Worm (Caenorhabditis elegans) whole organism, young adult: ENCODE data around the gene C13A2.1.

Experiments
- C06A6.2 ChIP-seq: fragments of 200-800 bp; sonication (Bioruptor generic); conservative IDR thresholded peaks from 2 replicates; pipeline ENCODE4 v1.3.6; 2022; ENCODE audit warnings: missing genetic modification characterization, missing compliant biosample characterization
- C17E4.6 ChIP-seq: fragments of 200-800 bp; sonication (Bioruptor generic); IDR thresholded peaks from 2 replicates; pipeline ENCODE4 v1.3.6; 2022; ENCODE audit warnings: missing genetic modification reagents, missing genetic modification characterization, missing compliant biosample characterization
- F39B2.1 ChIP-seq: fragments of 200-800 bp; sonication (Bioruptor generic); IDR thresholded peaks from 2 replicates; pipeline ENCODE4 v1.3.6; 2022; ENCODE audit warnings: missing genetic modification reagents, missing genetic modification characterization, missing compliant biosample characterization
- ceh-91 ChIP-seq: fragments of 200-800 bp; sonication (Bioruptor generic); IDR thresholded peaks from 2 replicates; pipeline ENCODE4 v1.3.6; 2022; ENCODE audit warnings: missing genetic modification reagents, missing genetic modification characterization, missing compliant biosample characterization
- fkh-3 ChIP-seq: sonication (generic microtip); optimal IDR thresholded peaks from 2 replicates; lab custom pipeline; 2016; ENCODE audit warnings: mild to moderate bottlenecking, missing genetic modification characterization, missing compliant biosample characterization
- hmg-20 ChIP-seq: fragments of 200-800 bp; sonication (Bioruptor generic); IDR thresholded peaks from 2 replicates; pipeline ENCODE4 v1.3.6; 2022; ENCODE audit warnings: missing genetic modification reagents, missing genetic modification characterization, missing compliant biosample characterization
- mcd-1 ChIP-seq: fragments of 200-800 bp; sonication (Bioruptor generic); IDR thresholded peaks from 2 replicates; pipeline ENCODE4 v1.3.6; 2022; ENCODE audit warnings: missing genetic modification reagents, missing genetic modification characterization, missing compliant biosample characterization
- nfyb-1 ChIP-seq: fragments of 200-800 bp; sonication (Bioruptor generic); IDR thresholded peaks from 2 replicates; pipeline ENCODE4 v1.3.6; 2022; ENCODE audit warnings: missing genetic modification reagents, missing genetic modification characterization, missing compliant biosample characterization
- nhr-80 ChIP-seq: sonication (generic microtip); optimal IDR thresholded peaks from 2 replicates; lab custom pipeline; 2016; ENCODE audit warnings: missing genetic modification characterization, missing compliant biosample characterization
- rec-8 ChIP-seq, 2 experiments: sonication (generic microtip); optimal IDR thresholded peaks; 2 replicates each; lab custom pipeline; 2016; ENCODE audit warnings: mild to moderate bottlenecking in 2 of 2, missing genetic modification characterization in 2 of 2, missing genetic modification reagents in 2 of 2, missing genotype in 2 of 2, missing biosample characterization in 1 of 2, missing compliant biosample characterization in 1 of 2, moderate library complexity in 1 of 2

DNA sequence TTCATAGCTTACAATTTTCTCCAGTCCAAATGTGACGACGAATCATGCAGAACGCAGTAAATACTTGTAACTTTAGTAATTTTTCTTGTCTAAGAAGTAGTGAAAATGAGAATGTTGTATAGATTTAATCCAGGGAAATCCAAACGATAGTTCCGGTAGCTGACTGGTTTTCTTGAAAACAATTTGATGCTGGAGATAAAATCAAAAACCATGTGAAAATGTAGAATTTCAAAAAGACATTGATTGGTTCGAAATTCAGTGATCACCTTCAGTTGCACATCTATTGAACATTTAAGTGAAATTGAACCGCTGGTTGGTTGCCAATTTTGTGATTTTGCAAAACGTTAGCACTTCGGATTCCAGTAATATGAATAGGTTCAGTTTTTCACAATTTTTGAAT is 24.8 kb upstream of the C13A2.1 start, which contains the start of gene C13A2.9:
- TF ChIP-seq nhr-80 (no peak), mcd-1 (no peak), rec-8 (tag; optimal IDR thresholded peaks at IDR 0.05; lab: Kevin White, UChicago) (no peak), F39B2.1 (no peak), C06A6.2 (GFP tag; lab: Robert Waterston, UW) (no peak), nfyb-1 (GFP tag; lab: Robert Waterston, UW) (no peak), hmg-20 (no peak), ceh-91 (GFP tag; lab: Robert Waterston, UW) (no peak), fkh-3 (tag; lab: Kevin White, UChicago) (no peak), C17E4.6 (GFP tag; lab: Robert Waterston, UW) (no peak)
